Worm (Caenorhabditis elegans) whole organism, L4 larva: ENCODE results near the gene R02E4.3.

ENCODE experiments used
- T20F7.1 ChIP-seq: fragments of 200-800 bp; sonication (Bioruptor generic); optimal IDR thresholded peaks from 2 replicates; lab custom pipeline; 2018; ENCODE audit warnings: mild to moderate bottlenecking, missing genetic modification characterization, missing compliant biosample characterization
- Y48G9A.11 ChIP-seq: fragments of 200-800 bp; sonication (Bioruptor generic); IDR thresholded peaks from 2 replicates; pipeline ENCODE4 v1.3.6; 2022; ENCODE audit warnings: missing genetic modification reagents, missing genetic modification characterization, missing compliant biosample characterization
- aly-2 ChIP-seq: sonication (generic microtip); optimal IDR thresholded peaks from 2 replicates; lab custom pipeline; 2018; ENCODE audit warnings: missing biosample characterization, missing genetic modification characterization
- ceh-20 ChIP-seq: fragments of 200-800 bp; sonication (Bioruptor generic); IDR thresholded peaks from 2 replicates; pipeline ENCODE4 v1.3.6; 2022; ENCODE audit warnings: missing genetic modification reagents, missing genetic modification characterization, missing compliant biosample characterization
- ceh-32 ChIP-seq: sonication (generic microtip); optimal IDR thresholded peaks from 2 replicates; lab custom pipeline; 2016; ENCODE audit warnings: mild to moderate bottlenecking, missing genetic modification characterization, missing compliant biosample characterization; ENCODE audit not compliant: poor library complexity
- ces-1 ChIP-seq: fragments of 150-350 bp; sonication (generic microtip); optimal IDR thresholded peaks from 4 replicates; lab custom pipeline; 2014; ENCODE audit warnings: missing biosample characterization, missing genetic modification reagents, missing genetic modification characterization
- cey-2 ChIP-seq: sonication (generic microtip); optimal IDR thresholded peaks from 3 replicates; lab custom pipeline; 2017; ENCODE audit warnings: missing genetic modification characterization, mild to moderate bottlenecking, missing compliant biosample characterization, antibody characterized with exemption, borderline replicate concordance; ENCODE audit not compliant: insufficient read depth
- daf-16 ChIP-seq, 3 experiments: sonication (generic microtip); optimal IDR thresholded peaks; 2 replicates each; lab custom pipeline; 2016 to 2017; ENCODE audit warnings: missing genetic modification characterization in 3 of 3, missing genetic modification reagents in 3 of 3, mild to moderate bottlenecking in 2 of 3, missing compliant biosample characterization in 2 of 3, missing biosample characterization in 1 of 3, moderate library complexity in 1 of 3
- daf-19 ChIP-seq: fragments of 200-800 bp; sonication (Bioruptor generic); conservative IDR thresholded peaks from 2 replicates; pipeline ENCODE4 v1.3.6; 2022; ENCODE audit warnings: missing genetic modification characterization, missing compliant biosample characterization
- daf-8 ChIP-seq: fragments of 200-800 bp; sonication (Bioruptor generic); IDR thresholded peaks from 2 replicates; pipeline ENCODE4 v1.3.6; 2022; ENCODE audit warnings: missing genetic modification characterization, missing compliant biosample characterization
- dmd-6 ChIP-seq: fragments of 200-800 bp; sonication (Bioruptor generic); IDR thresholded peaks from 2 replicates; pipeline ENCODE4 v1.3.6; 2022; ENCODE audit warnings: missing genetic modification reagents, missing genetic modification characterization, missing compliant biosample characterization
- dmd-8 ChIP-seq: fragments of 200-800 bp; sonication (Bioruptor generic); IDR thresholded peaks from 2 replicates; pipeline ENCODE4 v1.3.6; 2022; ENCODE audit warnings: missing genetic modification characterization, missing compliant biosample characterization
- dve-1 ChIP-seq: sonication (generic microtip); optimal IDR thresholded peaks from 2 replicates; lab custom pipeline; 2017; ENCODE audit warnings: antibody characterized with exemption, mild to moderate bottlenecking, missing genetic modification characterization, missing compliant biosample characterization; ENCODE audit not compliant: insufficient read depth
- egl-27 ChIP-seq: sonication (generic microtip); optimal IDR thresholded peaks from 3 replicates; lab custom pipeline; 2017; ENCODE audit warnings: missing biosample characterization, missing genetic modification reagents, missing genetic modification characterization
- fkh-10 ChIP-seq: fragments of 150-350 bp; optimal IDR thresholded peaks from 2 replicates; lab custom pipeline; 2014; ENCODE audit warnings: missing biosample characterization, missing genetic modification reagents, missing genetic modification characterization
- hif-1 ChIP-seq, 2 experiments: sonication (generic microtip); optimal IDR thresholded peaks; 2 replicates each; lab custom pipeline; 2016 to 2017; ENCODE audit warnings: missing compliant biosample characterization in 2 of 2, missing genetic modification characterization in 2 of 2, missing genetic modification reagents in 2 of 2, missing genotype in 2 of 2, mild to moderate bottlenecking in 1 of 2
- hlh-11 ChIP-seq: fragments of 200-800 bp; sonication (Bioruptor generic); optimal IDR thresholded peaks from 2 replicates; lab custom pipeline; 2018; ENCODE audit warnings: mild to moderate bottlenecking, missing genetic modification characterization, missing compliant biosample characterization
- hlh-30 ChIP-seq: sonication (generic microtip); optimal IDR thresholded peaks from 2 replicates; lab custom pipeline; 2017; ENCODE audit warnings: antibody characterized with exemption, mild to moderate bottlenecking, missing genetic modification characterization, missing compliant biosample characterization; ENCODE audit not compliant: insufficient read depth
- hmg-1.1 ChIP-seq: fragments of 200-800 bp; sonication (Bioruptor generic); IDR thresholded peaks from 2 replicates; pipeline ENCODE4 v1.3.6; 2022; ENCODE audit warnings: missing genetic modification reagents, missing genetic modification characterization, missing compliant biosample characterization
- lim-7 ChIP-seq: fragments of 200-800 bp; sonication (Bioruptor generic); IDR thresholded peaks from 2 replicates; pipeline ENCODE4 v1.3.6; 2022; ENCODE audit warnings: missing genetic modification characterization, missing compliant biosample characterization
- lin-1 ChIP-seq: fragments of 200-800 bp; sonication (Bioruptor generic); IDR thresholded peaks from 2 replicates; pipeline ENCODE4 v1.3.6; 2022; ENCODE audit warnings: missing genetic modification reagents, missing genetic modification characterization, missing compliant biosample characterization
- nhr-10 ChIP-seq: fragments of 150-350 bp; optimal IDR thresholded peaks from 2 replicates; lab custom pipeline; 2014; ENCODE audit warnings: missing biosample characterization, missing genetic modification characterization
- nhr-11 ChIP-seq: fragments of 150-350 bp; optimal IDR thresholded peaks from 2 replicates; lab custom pipeline; 2014; ENCODE audit warnings: missing biosample characterization, missing genetic modification characterization
- nhr-25 ChIP-seq: sonication (generic microtip); optimal IDR thresholded peaks from 2 replicates; lab custom pipeline; 2017; ENCODE audit warnings: missing genetic modification characterization, mild to moderate bottlenecking, missing compliant biosample characterization, antibody characterized with exemption, moderate library complexity, borderline replicate concordance; ENCODE audit not compliant: insufficient read depth
- sdz-12 ChIP-seq: fragments of 200-800 bp; sonication (Bioruptor generic); optimal IDR thresholded peaks from 2 replicates; lab custom pipeline; 2018; ENCODE audit warnings: mild to moderate bottlenecking, missing genetic modification characterization, missing compliant biosample characterization
- skn-1 ChIP-seq: fragments of 150-350 bp; optimal IDR thresholded peaks from 2 replicates; lab custom pipeline; 2014; ENCODE audit warnings: missing biosample characterization, missing genetic modification characterization
- snpc-4 ChIP-seq: fragments of 150-350 bp; optimal IDR thresholded peaks from 2 replicates; lab custom pipeline; 2014; ENCODE audit warnings: missing biosample characterization, missing genetic modification characterization
- spr-3 ChIP-seq: fragments of 200-800 bp; sonication (Bioruptor generic); optimal IDR thresholded peaks from 2 replicates; lab custom pipeline; 2018; ENCODE audit warnings: mild to moderate bottlenecking, missing genetic modification characterization, missing compliant biosample characterization
- unc-62 ChIP-seq, 3 experiments: fragments of 150-350 bp in 1 of 3; sonication (generic microtip); optimal IDR thresholded peaks in 2 of 3; peaks in 1 of 3; 1 replicate in 1 of 3; 2 replicates in 2 of 3; lab custom pipeline; 2014 to 2017; ENCODE audit warnings: missing biosample characterization in 3 of 3, missing genetic modification characterization in 3 of 3, missing genetic modification reagents in 3 of 3, missing genotype in 1 of 3
- zfp-2 ChIP-seq: sonication (generic microtip); optimal IDR thresholded peaks from 2 replicates; lab custom pipeline; 2016; ENCODE audit warnings: mild to moderate bottlenecking, missing genetic modification characterization, missing compliant biosample characterization
- zip-2 ChIP-seq: fragments of 150-350 bp; optimal IDR thresholded peaks from 2 replicates; lab custom pipeline; 2014; ENCODE audit warnings: missing biosample characterization, missing genetic modification characterization
- ztf-11 ChIP-seq: fragments of 150-350 bp; optimal IDR thresholded peaks from 2 replicates; lab custom pipeline; 2014; ENCODE audit warnings: missing biosample characterization, missing genetic modification characterization

The R02E4.3 gene

ce11 chrX:4094979-4095378, 6.9 kb downstream of the R02E4.3 start:
- no peak for TF ChIP-seq unc-62 (GFP tag; optimal IDR thresholded peaks at IDR 0.05 in 1 of 2; lab: Kevin White, UChicago)
- TF ChIP-seq unc-62 (tag; optimal IDR thresholded peaks at IDR 0.05; lab: Kevin White, UChicago): no peak
- no peak for TF ChIP-seq sdz-12
- TF ChIP-seq ceh-20: 0 out of 2 replicates have a peak, but pooled peaks have one; percentile 20
- no peak for TF ChIP-seq spr-3 (GFP tag; lab: Kevin White, UChicago)
- TF ChIP-seq dve-1 (tag; lab: Kevin White, UChicago): peak; percentile 8

- TF ChIP-seq skn-1 (tag; lab: Kevin White, UChicago) (no peak), ces-1 (GFP tag; lab: Kevin White, UChicago) (peak; percentile 38), fkh-10 (peak; percentile 64), ztf-11 (no peak)
- TF ChIP-seq, all 104 proteins: peak for 2
Measured at ce11 chrX:4088943-4089342, 13.0 kb downstream of the R02E4.3 start.

- TF ChIP-seq hif-1 (tag; optimal IDR thresholded peaks at IDR 0.05; lab: Kevin White, UChicago): no peak
- TF ChIP-seq unc-62 (GFP tag; optimal IDR thresholded peaks at IDR 0.05 in 1 of 2; lab: Kevin White, UChicago): peak in 1 of 2 experiments; percentile 97
- no peak for TF ChIP-seq unc-62 (tag; optimal IDR thresholded peaks at IDR 0.05; lab: Kevin White, UChicago)
Measured at ce11 chrX:4085489-4085888, 16.4 kb downstream of the R02E4.3 start.

- TF ChIP-seq lin-1 (no peak), dmd-6 (no peak), hlh-30 (tag; lab: Kevin White, UChicago) (no peak), daf-19 (GFP tag; lab: Robert Waterston, UW) (no peak), cey-2 (tag; lab: Kevin White, UChicago) (no peak)
- TF ChIP-seq, all 104 proteins: peak for 0
Measured at ce11 chrX:4079264-4079663, 22.7 kb downstream of the R02E4.3 start, which contains the start of gene T06F4.1. TSS of gene T06F4.1 (minus strand) at chrX:4079364.

- TF ChIP-seq daf-16 (GFP tag; optimal IDR thresholded peaks at IDR 0.05; lab: Kevin White, UChicago) (peak in 1 of 2 experiments; percentile 68), daf-16 (tag; optimal IDR thresholded peaks at IDR 0.05; lab: Kevin White, UChicago) (no peak), zfp-2 (no peak), hlh-11 (tag; lab: Kevin White, UChicago) (peak; percentile 46), nhr-11 (tag; lab: Kevin White, UChicago) (peak; percentile 34)
Measured at ce11 chrX:4075934-4076333, 26.0 kb downstream of the R02E4.3 start.

ce11 chrX:4072501-4072900, 29.4 kb downstream of the R02E4.3 start:
- TF ChIP-seq skn-1 (tag; lab: Kevin White, UChicago): no peak
- no peak for TF ChIP-seq snpc-4
- TF ChIP-seq T20F7.1 (GFP tag; lab: Kevin White, UChicago): no peak
- no peak for TF ChIP-seq ceh-32 (tag; lab: Kevin White, UChicago)
- no peak for TF ChIP-seq nhr-10 (tag; lab: Kevin White, UChicago)
- no peak for TF ChIP-seq aly-2 (tag; lab: Kevin White, UChicago)
- TF ChIP-seq egl-27 (tag; lab: Kevin White, UChicago): no peak
- TF ChIP-seq daf-8 (GFP tag; lab: Robert Waterston, UW): no peak
- TF ChIP-seq lim-7 (GFP tag; lab: Robert Waterston, UW): no peak
- no peak for TF ChIP-seq fkh-10
- TF ChIP-seq dve-1 (tag; lab: Kevin White, UChicago): no peak
- no peak for TF ChIP-seq hmg-1.1 (GFP tag; lab: Robert Waterston, UW)
- no peak for TF ChIP-seq nhr-25
- no peak for TF ChIP-seq Y48G9A.11 (GFP tag; lab: Robert Waterston, UW)
- TF ChIP-seq zip-2 (tag; lab: Kevin White, UChicago): no peak
- TF ChIP-seq dmd-8 (GFP tag; lab: Robert Waterston, UW): no peak
